Worm (Caenorhabditis elegans) whole organism, early embryonic: ENCODE measurements around the gene phf-10.

Source experiments
- B0310.2 ChIP-seq: sonication (generic microtip); optimal IDR thresholded peaks from 2 replicates; lab custom pipeline; 2016; ENCODE audit warnings: mild to moderate bottlenecking, missing genetic modification characterization, missing compliant biosample characterization
- aly-1 ChIP-seq: sonication (generic microtip); optimal IDR thresholded peaks from 2 replicates; lab custom pipeline; 2016; ENCODE audit warnings: missing genetic modification characterization, missing compliant biosample characterization
- ama-1 ChIP-seq: fragments of 150-350 bp; optimal IDR thresholded peaks from 2 replicates; lab custom pipeline; 2014
- ceh-13 ChIP-seq: fragments of 200-800 bp; sonication (Bioruptor generic); optimal IDR thresholded peaks from 2 replicates; lab custom pipeline; 2018; ENCODE audit warnings: mild to moderate bottlenecking, missing genetic modification characterization, missing compliant biosample characterization
- tbx-11 ChIP-seq: fragments of 200-800 bp; sonication (Bioruptor generic); IDR thresholded peaks from 2 replicates; pipeline ENCODE4 v1.3.6; 2022; ENCODE audit warnings: missing genetic modification characterization, missing compliant biosample characterization
- tra-4 ChIP-seq: sonication (generic microtip); optimal IDR thresholded peaks from 2 replicates; lab custom pipeline; 2017; ENCODE audit warnings: missing genetic modification characterization, missing compliant biosample characterization

DNA sequence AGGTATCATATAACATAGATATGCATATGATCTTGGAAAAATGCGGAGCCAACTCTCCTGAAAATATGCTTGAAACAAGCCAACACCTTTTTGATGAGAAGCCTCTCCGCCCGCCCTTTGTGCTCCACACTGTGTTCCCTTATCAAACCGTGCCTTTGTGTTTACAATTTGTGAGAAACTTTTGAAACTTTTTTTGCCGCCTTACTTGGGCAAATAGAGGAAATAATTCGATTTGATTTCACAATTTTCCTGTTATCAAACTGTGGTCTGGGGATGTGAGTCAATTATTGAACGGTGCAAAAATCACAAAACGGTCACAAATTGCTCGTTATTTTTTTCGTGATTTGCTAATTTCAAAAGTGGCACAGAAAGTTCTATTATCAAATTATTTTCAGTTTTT is 21.2 kb upstream of the phf-10 start:
- TF ChIP-seq aly-1 (tag; lab: Kevin White, UChicago) (no peak), ceh-13 (GFP tag; lab: Kevin White, UChicago) (no peak), ama-1 (no peak), tbx-11 (GFP tag; lab: Robert Waterston, UW) (no peak), B0310.2 (tag; lab: Kevin White, UChicago) (no peak), tra-4 (no peak)
